Worm (Caenorhabditis elegans) whole organism, late embryonic: Measurements from ENCODE around the gene F58A3.3.

Experiments
- K09A11.1 ChIP-seq: sonication (generic microtip); optimal IDR thresholded peaks from 2 replicates; lab custom pipeline; 2017; ENCODE audit warnings: antibody characterized with exemption, mild to moderate bottlenecking, missing genetic modification characterization, missing compliant biosample characterization; ENCODE audit not compliant: insufficient read depth
- ceh-24 ChIP-seq: sonication (generic microtip); optimal IDR thresholded peaks from 2 replicates; lab custom pipeline; 2016; ENCODE audit warnings: mild to moderate bottlenecking, missing genetic modification characterization, missing compliant biosample characterization
- ceh-9 ChIP-seq: sonication (generic microtip); optimal IDR thresholded peaks from 2 replicates; lab custom pipeline; 2016; ENCODE audit warnings: mild to moderate bottlenecking, missing genetic modification characterization, inconsistent platforms, missing compliant biosample characterization
- che-1 ChIP-seq: sonication (generic microtip); optimal IDR thresholded peaks from 2 replicates; lab custom pipeline; 2016; ENCODE audit warnings: mild to moderate bottlenecking, missing genetic modification characterization, missing compliant biosample characterization
- dve-1 ChIP-seq: sonication (generic microtip); optimal IDR thresholded peaks from 2 replicates; lab custom pipeline; 2017; ENCODE audit warnings: antibody characterized with exemption, mild to moderate bottlenecking, missing genetic modification characterization, missing compliant biosample characterization
- hlh-13 ChIP-seq: fragments of 200-800 bp; sonication (Bioruptor generic); optimal IDR thresholded peaks from 2 replicates; lab custom pipeline; 2018; ENCODE audit warnings: mild to moderate bottlenecking, missing genetic modification characterization, missing compliant biosample characterization
- hlh-8 ChIP-seq: sonication (generic microtip); optimal IDR thresholded peaks from 2 replicates; lab custom pipeline; 2016; ENCODE audit warnings: missing genotype, missing genetic modification characterization, missing compliant biosample characterization
- nfya-1 ChIP-seq: sonication (generic microtip); optimal IDR thresholded peaks from 2 replicates; lab custom pipeline; 2017; ENCODE audit warnings: missing genetic modification characterization, mild to moderate bottlenecking, missing compliant biosample characterization, antibody characterized with exemption, moderate library complexity
- pat-9 ChIP-seq: fragments of 200-800 bp; sonication (Bioruptor generic); optimal IDR thresholded peaks from 2 replicates; lab custom pipeline; 2018; ENCODE audit warnings: mild to moderate bottlenecking, missing genetic modification characterization, moderate library complexity, missing compliant biosample characterization
- rnt-1 ChIP-seq: sonication (generic microtip); optimal IDR thresholded peaks from 2 replicates; lab custom pipeline; 2016; ENCODE audit warnings: missing genetic modification characterization, missing compliant biosample characterization
- tbx-2 ChIP-seq: sonication (generic microtip); optimal IDR thresholded peaks from 2 replicates; lab custom pipeline; 2016; ENCODE audit warnings: missing genetic modification characterization, missing compliant biosample characterization
- ttx-3 ChIP-seq: sonication (generic microtip); optimal IDR thresholded peaks from 2 replicates; lab custom pipeline; 2016; ENCODE audit warnings: missing genetic modification reagents, missing genetic modification characterization, missing compliant biosample characterization
- unc-55 ChIP-seq: sonication (generic microtip); optimal IDR thresholded peaks from 2 replicates; lab custom pipeline; 2017; ENCODE audit warnings: missing biosample characterization, missing genetic modification reagents, missing genetic modification characterization
- unc-86 ChIP-seq: sonication (generic microtip); optimal IDR thresholded peaks from 2 replicates; lab custom pipeline; 2016; ENCODE audit warnings: missing genetic modification characterization, missing compliant biosample characterization

DNA sequence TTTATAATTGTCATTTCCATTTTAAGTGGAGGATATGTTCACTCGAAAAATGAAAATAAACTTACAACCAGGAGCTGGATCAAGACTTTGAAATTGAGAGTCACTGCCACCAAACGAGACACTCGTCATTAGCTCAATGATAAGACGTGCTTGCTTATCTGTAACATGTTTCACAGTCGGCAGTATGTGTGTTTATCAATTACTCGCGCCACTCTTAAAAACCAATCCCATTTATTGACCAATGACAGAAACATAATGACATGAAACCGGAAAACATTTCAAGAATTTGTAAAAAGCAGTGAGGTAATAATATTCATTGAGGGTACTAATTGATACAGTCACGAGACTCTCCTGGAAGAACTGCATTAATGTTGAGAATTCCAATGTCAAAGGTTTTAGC lies 4.4 kb upstream of the F58A3.3 start, which contains the start of gene del-5:
- TF ChIP-seq unc-86 (tag; lab: Kevin White, UChicago) (no peak), tbx-2 (tag; lab: Kevin White, UChicago) (no peak), pat-9 (tag; lab: Kevin White, UChicago) (no peak), nfya-1 (tag; lab: Kevin White, UChicago) (no peak), hlh-13 (GFP tag; lab: Kevin White, UChicago) (no peak), hlh-8 (tag; lab: Kevin White, UChicago) (no peak), che-1 (tag; lab: Kevin White, UChicago) (no peak), ceh-24 (no peak), unc-55 (no peak), ttx-3 (tag; lab: Kevin White, UChicago) (no peak), rnt-1 (no peak), ceh-9 (tag; lab: Kevin White, UChicago) (no peak), dve-1 (tag; lab: Kevin White, UChicago) (no peak), K09A11.1 (tag; lab: Kevin White, UChicago) (no peak)
